Worm (Caenorhabditis elegans) whole organism, L4 larva: Measurements from ENCODE around the gene ttr-30.
A peak's percentile ranks its signal among the peaks of the same experiment; 100 is the strongest.

ENCODE experiments used
- D1046.2 ChIP-seq: fragments of 200-800 bp; sonication (Bioruptor generic); IDR thresholded peaks from 2 replicates; pipeline ENCODE4 v1.3.6; 2022; ENCODE audit warnings: missing genetic modification characterization, missing compliant biosample characterization
- F10B5.3 ChIP-seq: sonication (generic microtip); optimal IDR thresholded peaks from 2 replicates; lab custom pipeline; 2016; ENCODE audit warnings: mild to moderate bottlenecking, missing genetic modification characterization, missing compliant biosample characterization
- F26F4.8 ChIP-seq: fragments of 200-800 bp; sonication (Bioruptor generic); conservative IDR thresholded peaks from 2 replicates; pipeline ENCODE4 v1.3.6; 2022; ENCODE audit warnings: missing genetic modification characterization, missing compliant biosample characterization
- F37D6.2 ChIP-seq: sonication (generic microtip); optimal IDR thresholded peaks from 2 replicates; lab custom pipeline; 2016; ENCODE audit warnings: mild to moderate bottlenecking, missing genetic modification characterization, missing compliant biosample characterization
- Y48G9A.11 ChIP-seq: fragments of 200-800 bp; sonication (Bioruptor generic); IDR thresholded peaks from 2 replicates; pipeline ENCODE4 v1.3.6; 2022; ENCODE audit warnings: missing genetic modification reagents, missing genetic modification characterization, missing compliant biosample characterization
- Y75B8A.6 ChIP-seq: fragments of 200-800 bp; sonication (Bioruptor generic); IDR thresholded peaks from 2 replicates; pipeline ENCODE4 v1.3.6; 2022; ENCODE audit warnings: missing genetic modification reagents, missing genetic modification characterization, missing compliant biosample characterization
- aha-1 ChIP-seq: fragments of 150-350 bp; peaks from one replicate; lab custom pipeline; 2014; ENCODE audit warnings: missing biosample characterization, missing genetic modification characterization
- aly-2 ChIP-seq: sonication (generic microtip); optimal IDR thresholded peaks from 2 replicates; lab custom pipeline; 2018; ENCODE audit warnings: missing biosample characterization, missing genetic modification characterization
- ama-1 ChIP-seq: fragments of 150-350 bp; optimal IDR thresholded peaks from 2 replicates; lab custom pipeline; 2014; ENCODE audit warnings: inconsistent platforms, mixed read lengths
- arid-1 ChIP-seq: fragments of 200-800 bp; sonication (Bioruptor generic); conservative IDR thresholded peaks from 2 replicates; pipeline ENCODE4 v1.3.6; 2022; ENCODE audit warnings: missing genetic modification reagents, missing genetic modification characterization, missing compliant biosample characterization
- attf-4 ChIP-seq: sonication (generic microtip); optimal IDR thresholded peaks from 3 replicates; lab custom pipeline; 2017; ENCODE audit warnings: missing biosample characterization, missing genetic modification characterization
- ceh-28 ChIP-seq: fragments of 150-350 bp; optimal IDR thresholded peaks from 2 replicates; lab custom pipeline; 2014; ENCODE audit warnings: missing biosample characterization, missing genetic modification reagents, missing genetic modification characterization
- ceh-44 ChIP-seq: fragments of 200-800 bp; sonication (Bioruptor generic); IDR thresholded peaks from 2 replicates; pipeline ENCODE4 v1.3.6; 2022; ENCODE audit warnings: missing genetic modification reagents, missing genetic modification characterization, missing compliant biosample characterization
- ceh-62 ChIP-seq: sonication (generic microtip); optimal IDR thresholded peaks from 2 replicates; lab custom pipeline; 2017; ENCODE audit warnings: missing biosample characterization, missing genetic modification characterization
- ceh-82 ChIP-seq: sonication (generic microtip); optimal IDR thresholded peaks from 2 replicates; lab custom pipeline; 2017; ENCODE audit warnings: missing biosample characterization, missing genetic modification characterization
- ctbp-1 ChIP-seq: fragments of 200-800 bp; sonication (Bioruptor generic); IDR thresholded peaks from 2 replicates; pipeline ENCODE4 v1.3.6; 2022; ENCODE audit warnings: missing genetic modification reagents, missing genetic modification characterization, missing compliant biosample characterization
- daf-12 ChIP-seq: fragments of 150-350 bp; optimal IDR thresholded peaks from 2 replicates; lab custom pipeline; 2014; ENCODE audit warnings: missing biosample characterization, missing genetic modification reagents, missing genetic modification characterization
- daf-19 ChIP-seq: fragments of 200-800 bp; sonication (Bioruptor generic); conservative IDR thresholded peaks from 2 replicates; pipeline ENCODE4 v1.3.6; 2022; ENCODE audit warnings: missing genetic modification characterization, missing compliant biosample characterization
- dmd-6 ChIP-seq: fragments of 200-800 bp; sonication (Bioruptor generic); IDR thresholded peaks from 2 replicates; pipeline ENCODE4 v1.3.6; 2022; ENCODE audit warnings: missing genetic modification reagents, missing genetic modification characterization, missing compliant biosample characterization
- dmd-9 ChIP-seq: fragments of 200-800 bp; sonication (Bioruptor generic); IDR thresholded peaks from 2 replicates; pipeline ENCODE4 v1.3.6; 2022; ENCODE audit warnings: missing genetic modification reagents, missing genetic modification characterization, missing compliant biosample characterization
- egl-27 ChIP-seq: sonication (generic microtip); optimal IDR thresholded peaks from 3 replicates; lab custom pipeline; 2017; ENCODE audit warnings: missing biosample characterization, missing genetic modification reagents, missing genetic modification characterization
- egl-43 ChIP-seq: fragments of 200-800 bp; sonication (Bioruptor generic); IDR thresholded peaks from 2 replicates; pipeline ENCODE4 v1.3.6; 2022; ENCODE audit warnings: missing genetic modification reagents, missing genetic modification characterization, missing compliant biosample characterization
- fos-1 ChIP-seq: fragments of 150-350 bp; optimal IDR thresholded peaks from 2 replicates; lab custom pipeline; 2014; ENCODE audit warnings: missing biosample characterization, missing genetic modification characterization
- hmg-1.1 ChIP-seq: fragments of 200-800 bp; sonication (Bioruptor generic); IDR thresholded peaks from 2 replicates; pipeline ENCODE4 v1.3.6; 2022; ENCODE audit warnings: missing genetic modification reagents, missing genetic modification characterization, missing compliant biosample characterization
- lin-1 ChIP-seq: fragments of 200-800 bp; sonication (Bioruptor generic); IDR thresholded peaks from 2 replicates; pipeline ENCODE4 v1.3.6; 2022; ENCODE audit warnings: missing genetic modification reagents, missing genetic modification characterization, missing compliant biosample characterization
- lin-29 ChIP-seq: fragments of 200-800 bp; sonication (Bioruptor generic); IDR thresholded peaks from 2 replicates; pipeline ENCODE4 v1.3.6; 2022; ENCODE audit warnings: missing genetic modification reagents, missing genetic modification characterization, missing compliant biosample characterization
- lin-39 ChIP-seq: fragments of 150-350 bp; optimal IDR thresholded peaks from 2 replicates; lab custom pipeline; 2014; ENCODE audit warnings: missing biosample characterization, missing genetic modification reagents, missing genetic modification characterization
- lir-3 ChIP-seq: sonication (generic microtip); optimal IDR thresholded peaks from 2 replicates; lab custom pipeline; 2016; ENCODE audit warnings: mild to moderate bottlenecking, missing genetic modification characterization, missing compliant biosample characterization
- mdt-29 ChIP-seq: fragments of 200-800 bp; sonication (Bioruptor generic); IDR thresholded peaks from 2 replicates; pipeline ENCODE4 v1.3.6; 2022; ENCODE audit warnings: missing genetic modification reagents, missing genetic modification characterization, missing compliant biosample characterization
- mxl-3 ChIP-seq: fragments of 200-800 bp; sonication (Bioruptor generic); optimal IDR thresholded peaks from 2 replicates; lab custom pipeline; 2018; ENCODE audit warnings: mild to moderate bottlenecking, missing genetic modification characterization, missing compliant biosample characterization
- nhr-10 ChIP-seq: fragments of 150-350 bp; optimal IDR thresholded peaks from 2 replicates; lab custom pipeline; 2014; ENCODE audit warnings: missing biosample characterization, missing genetic modification characterization
- nhr-11 ChIP-seq: fragments of 150-350 bp; optimal IDR thresholded peaks from 2 replicates; lab custom pipeline; 2014; ENCODE audit warnings: missing biosample characterization, missing genetic modification characterization
- nhr-111 ChIP-seq: fragments of 200-800 bp; sonication (Bioruptor generic); optimal IDR thresholded peaks from 2 replicates; lab custom pipeline; 2018; ENCODE audit warnings: mild to moderate bottlenecking, missing genetic modification characterization, missing compliant biosample characterization
- nhr-28 ChIP-seq: fragments of 150-350 bp; optimal IDR thresholded peaks from 2 replicates; lab custom pipeline; 2014; ENCODE audit warnings: missing biosample characterization, missing genetic modification characterization
- nhr-41 ChIP-seq: fragments of 200-800 bp; sonication (Bioruptor generic); IDR thresholded peaks from 2 replicates; pipeline ENCODE4 v1.3.6; 2022; ENCODE audit warnings: missing genetic modification reagents, missing genetic modification characterization, missing compliant biosample characterization
- nhr-42 ChIP-seq: fragments of 200-800 bp; sonication (Bioruptor generic); IDR thresholded peaks from 2 replicates; pipeline ENCODE4 v1.3.6; 2022; ENCODE audit warnings: missing genetic modification characterization, missing compliant biosample characterization
- nhr-48 ChIP-seq: sonication (generic microtip); optimal IDR thresholded peaks from 2 replicates; lab custom pipeline; 2016; ENCODE audit warnings: mild to moderate bottlenecking, missing genetic modification characterization, missing compliant biosample characterization
- nhr-6 ChIP-seq: fragments of 150-350 bp; optimal IDR thresholded peaks from 2 replicates; lab custom pipeline; 2014; ENCODE audit warnings: missing biosample characterization, missing genetic modification characterization
- nhr-77 ChIP-seq: fragments of 150-350 bp; optimal IDR thresholded peaks from 2 replicates; lab custom pipeline; 2014; ENCODE audit warnings: missing biosample characterization, missing genetic modification characterization
- pha-4 ChIP-seq, 2 experiments: fragments of 150-350 bp in 1 of 2; fragments of 200-800 bp in 1 of 2; sonication (Bioruptor generic) in 1 of 2; IDR thresholded peaks in 1 of 2; optimal IDR thresholded peaks in 1 of 2; 2 replicates each; pipeline versions ENCODE4 v1.3.6 to Lab custom; 2014 to 2022; ENCODE audit warnings: missing genetic modification characterization in 2 of 2, missing genetic modification reagents in 2 of 2, missing biosample characterization in 1 of 2, missing compliant biosample characterization in 1 of 2
- pqm-1 ChIP-seq: sonication (generic microtip); optimal IDR thresholded peaks from 2 replicates; lab custom pipeline; 2017; ENCODE audit warnings: missing biosample characterization, missing genetic modification characterization
- spr-1 ChIP-seq: sonication (generic microtip); optimal IDR thresholded peaks from 2 replicates; lab custom pipeline; 2016; ENCODE audit warnings: mild to moderate bottlenecking, missing genetic modification characterization, missing compliant biosample characterization
- spr-3 ChIP-seq: fragments of 200-800 bp; sonication (Bioruptor generic); optimal IDR thresholded peaks from 2 replicates; lab custom pipeline; 2018; ENCODE audit warnings: mild to moderate bottlenecking, missing genetic modification characterization, missing compliant biosample characterization
- tag-97 ChIP-seq: fragments of 200-800 bp; sonication (Bioruptor generic); IDR thresholded peaks from 2 replicates; pipeline ENCODE4 v1.3.6; 2022; ENCODE audit warnings: missing genetic modification characterization, missing compliant biosample characterization
- tra-1 ChIP-seq: fragments of 200-800 bp; sonication (Bioruptor generic); IDR thresholded peaks from 2 replicates; pipeline ENCODE4 v1.3.6; 2022; ENCODE audit warnings: missing genetic modification reagents, missing genetic modification characterization, missing compliant biosample characterization
- unc-130 ChIP-seq: sonication (generic microtip); optimal IDR thresholded peaks from 2 replicates; lab custom pipeline; 2016; ENCODE audit warnings: missing genetic modification reagents, missing genetic modification characterization, missing compliant biosample characterization
- unc-62 ChIP-seq, 3 experiments: fragments of 150-350 bp in 1 of 3; sonication (generic microtip); optimal IDR thresholded peaks in 2 of 3; peaks in 1 of 3; 1 replicate in 1 of 3; 2 replicates in 2 of 3; lab custom pipeline; 2014 to 2017; ENCODE audit warnings: missing biosample characterization in 3 of 3, missing genetic modification characterization in 3 of 3, missing genetic modification reagents in 3 of 3, missing genotype in 1 of 3
- vab-7 ChIP-seq: fragments of 200-800 bp; sonication (Bioruptor generic); IDR thresholded peaks from 2 replicates; pipeline ENCODE4 v1.3.6; 2022; ENCODE audit warnings: missing genetic modification reagents, missing genetic modification characterization, missing compliant biosample characterization
- zag-1 ChIP-seq: fragments of 150-350 bp; optimal IDR thresholded peaks from 2 replicates; lab custom pipeline; 2014; ENCODE audit warnings: missing biosample characterization, missing genetic modification characterization
- zfp-2 ChIP-seq: sonication (generic microtip); optimal IDR thresholded peaks from 2 replicates; lab custom pipeline; 2016; ENCODE audit warnings: mild to moderate bottlenecking, missing genetic modification characterization, missing compliant biosample characterization
- zfp-3 ChIP-seq: fragments of 200-800 bp; sonication (Bioruptor generic); conservative IDR thresholded peaks from 2 replicates; pipeline ENCODE4 v1.3.6; 2022; ENCODE audit warnings: missing genetic modification reagents, missing genetic modification characterization, missing compliant biosample characterization
- zip-2 ChIP-seq: fragments of 150-350 bp; optimal IDR thresholded peaks from 2 replicates; lab custom pipeline; 2014; ENCODE audit warnings: missing biosample characterization, missing genetic modification characterization

Gene ttr-30

DNA sequence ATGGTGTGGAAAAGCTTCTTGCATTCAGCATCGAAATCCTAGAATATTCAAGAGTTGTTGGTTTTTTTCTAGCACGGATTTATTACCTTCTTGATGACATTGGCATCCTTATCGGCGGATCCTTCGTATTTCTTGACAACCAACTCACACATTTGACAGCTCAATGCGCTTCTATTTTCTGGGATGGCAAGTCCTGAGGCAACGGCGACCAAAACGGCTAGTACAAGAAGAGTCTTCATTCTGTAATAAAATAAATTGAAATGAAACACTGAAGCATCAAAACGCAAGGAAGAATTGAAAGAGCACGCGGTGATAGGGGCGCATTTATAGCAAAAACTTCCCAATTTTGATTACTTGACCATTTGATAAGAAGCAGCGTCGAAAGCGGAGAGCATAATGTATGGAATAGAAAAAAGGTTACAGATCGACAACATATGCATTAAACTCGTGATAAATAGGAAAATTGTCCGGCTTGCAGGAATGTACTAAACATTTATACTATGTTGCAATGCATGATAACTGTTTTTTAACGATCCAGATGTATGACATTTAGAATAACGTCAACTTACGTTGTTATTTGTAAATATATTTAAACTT lies 10.5 kb upstream of the ttr-30 start, which contains the start of gene spp-5 (continued):
- TF ChIP-seq aly-2 (tag; lab: Kevin White, UChicago): no peak
- TF ChIP-seq nhr-111 (GFP tag; lab: Kevin White, UChicago): no peak
- TF ChIP-seq lin-29: no peak
- TF ChIP-seq ceh-44 (GFP tag; lab: Robert Waterston, UW): no peak
- no peak for TF ChIP-seq ceh-82 (tag; lab: Kevin White, UChicago)
- TF ChIP-seq pha-4 (GFP tag; IDR thresholded peaks at IDR 0.05; lab: Robert Waterston, UW): no peak
- no peak for TF ChIP-seq pha-4 (tag; optimal IDR thresholded peaks at IDR 0.05; lab: Kevin White, UChicago)
- no peak for TF ChIP-seq nhr-41
- peak; percentile 23 for TF ChIP-seq nhr-48 (tag; lab: Kevin White, UChicago)
- TF ChIP-seq unc-130: no peak
- no peak for TF ChIP-seq tag-97 (GFP tag; lab: Robert Waterston, UW)
- TF ChIP-seq mdt-29 (GFP tag; lab: Robert Waterston, UW): no peak
- TF ChIP-seq aha-1 (tag; lab: Kevin White, UChicago): peak; percentile 89
- no peak for TF ChIP-seq lir-3
- TF ChIP-seq daf-19 (GFP tag; lab: Robert Waterston, UW): no peak
- no peak for TF ChIP-seq nhr-6 (tag; lab: Kevin White, UChicago)
- no peak for TF ChIP-seq ceh-62 (tag; lab: Kevin White, UChicago)
- no peak for TF ChIP-seq zip-2 (tag; lab: Kevin White, UChicago)
- peak; percentile 90 for TF ChIP-seq dmd-6 (GFP tag; lab: Robert Waterston, UW)
- no peak for TF ChIP-seq ctbp-1 (GFP tag; lab: Robert Waterston, UW)
- TF ChIP-seq lin-39 (tag; lab: Kevin White, UChicago): no peak
- TF ChIP-seq nhr-77 (tag; lab: Kevin White, UChicago): peak; percentile 92
- TF ChIP-seq unc-62 (GFP tag; optimal IDR thresholded peaks at IDR 0.05 in 1 of 2; lab: Kevin White, UChicago): peak in 1 of 2 experiments; percentile 62
- no peak for TF ChIP-seq unc-62 (tag; optimal IDR thresholded peaks at IDR 0.05; lab: Kevin White, UChicago)
- TF ChIP-seq attf-4 (tag; lab: Kevin White, UChicago): no peak
- no peak for TF ChIP-seq spr-1 (tag; lab: Kevin White, UChicago)
- TF ChIP-seq arid-1: no peak
- TF ChIP-seq D1046.2: no peak
- peak; percentile 77 for TF ChIP-seq nhr-28 (tag; lab: Kevin White, UChicago)
- peak; percentile 83 for TF ChIP-seq tra-1
- TF ChIP-seq fos-1: no peak
- no peak for TF ChIP-seq ceh-28 (tag; lab: Kevin White, UChicago)
- TF ChIP-seq hmg-1.1: no peak
- no peak for TF ChIP-seq Y75B8A.6 (GFP tag; lab: Robert Waterston, UW)
- no peak for TF ChIP-seq nhr-11 (tag; lab: Kevin White, UChicago)
- TF ChIP-seq F26F4.8 (GFP tag; lab: Robert Waterston, UW): no peak
- 0 out of 2 replicates have a peak, but pooled peaks have one; percentile 12 for TF ChIP-seq lin-1 (GFP tag; lab: Robert Waterston, UW)
- TF ChIP-seq spr-3 (GFP tag; lab: Kevin White, UChicago): no peak
- TF ChIP-seq zag-1: no peak
- no peak for TF ChIP-seq zfp-3
- TF ChIP-seq zfp-2 (tag; lab: Kevin White, UChicago): no peak
- TF ChIP-seq egl-27: no peak
- TF ChIP-seq mxl-3: peak; percentile 77
- TF ChIP-seq nhr-42 (GFP tag; lab: Robert Waterston, UW): no peak
- no peak for TF ChIP-seq dmd-9 (GFP tag; lab: Robert Waterston, UW)
- peak; percentile 79 for TF ChIP-seq ama-1
- TF ChIP-seq nhr-10 (tag; lab: Kevin White, UChicago): peak; percentile 12
- no peak for TF ChIP-seq egl-43
- no peak for TF ChIP-seq vab-7 (GFP tag; lab: Robert Waterston, UW)
- TF ChIP-seq F37D6.2 (tag; lab: Kevin White, UChicago): no peak
- TF ChIP-seq pqm-1 (tag; lab: Kevin White, UChicago): peak; percentile 86
- no peak for TF ChIP-seq Y48G9A.11
- TF ChIP-seq F10B5.3: no peak
- TF ChIP-seq daf-12 (tag; lab: Kevin White, UChicago): no peak
